Fruit fly (Drosophila melanogaster): Measurements from ENCODE around the gene ND-ACP.

The ND-ACP gene

dm6 chr3L:1368201-1368617 lies 38.5 kb downstream of the ND-ACP start (continued):
- no peak for TF ChIP-seq gfzf (GFP tag; optimal IDR thresholded peaks at IDR 0.05)
- TF ChIP-seq CG9609 (GFP tag; optimal IDR thresholded peaks at IDR 0.05) = peak; percentile 74
- peak; percentile 94 for TF ChIP-seq ara (GFP tag; IDR thresholded peaks at IDR 0.05)
- peak; percentile 21 for TF ChIP-seq CG12299 (tag; optimal IDR thresholded peaks at IDR 0.05)
- peak; percentile 77 for TF ChIP-seq chn (GFP tag; optimal IDR thresholded peaks at IDR 0.05)
- peak; percentile 36 for TF ChIP-seq psq (GFP tag; optimal IDR thresholded peaks at IDR 0.05)
- TF ChIP-seq crc (GFP tag; optimal IDR thresholded peaks at IDR 0.05) = peak; percentile 63
- peak; percentile 56 for TF ChIP-seq zfh2 (GFP tag; optimal IDR thresholded peaks at IDR 0.05)
- peak; percentile 36 for TF ChIP-seq vfl (GFP tag; optimal IDR thresholded peaks at IDR 0.05)
- TF ChIP-seq btn (GFP tag; optimal IDR thresholded peaks at IDR 0.05) = peak; percentile 68
- TF ChIP-seq CG11696 (GFP tag; IDR thresholded peaks at IDR 0.05) = peak; percentile 71; the same call in 1 of the 2 replicates
- peak; percentile 79 for TF ChIP-seq CG8924 (tag; optimal IDR thresholded peaks at IDR 0.05)
- peak; percentile 84 for TF ChIP-seq gsb (GFP tag; IDR thresholded peaks at IDR 0.05)
- no peak for TF ChIP-seq mld (GFP tag; IDR thresholded peaks at IDR 0.05; ENCODE audit: partially characterized antibody)
- TF ChIP-seq hbn (GFP tag; IDR thresholded peaks at IDR 0.05; ENCODE audit: partially characterized antibody) = no peak
- TF ChIP-seq chinmo (GFP tag; IDR thresholded peaks at IDR 0.05; ENCODE audit: partially characterized antibody) = peak; percentile 94
- TF ChIP-seq CG13123 (GFP tag; optimal IDR thresholded peaks at IDR 0.05) = peak; percentile 55
- peak; percentile 87 for TF ChIP-seq CG4424 (GFP tag; optimal IDR thresholded peaks at IDR 0.05)
- no peak for TF ChIP-seq dimm (GFP tag; IDR thresholded peaks at IDR 0.05)
- no peak for TF ChIP-seq p53 (GFP tag; optimal IDR thresholded peaks at IDR 0.05)
- TF ChIP-seq lab (GFP tag; optimal IDR thresholded peaks at IDR 0.05) = peak; percentile 88
- peak; percentile 90 for TF ChIP-seq sob (GFP tag; IDR thresholded peaks at IDR 0.05)
- TF ChIP-seq grau (tag; optimal IDR thresholded peaks at IDR 0.05) = peak; percentile 71
- TF ChIP-seq mam (GFP tag; optimal IDR thresholded peaks at IDR 0.05) = peak; percentile 88
- peak; percentile 74 for TF ChIP-seq lbe (GFP tag; optimal IDR thresholded peaks at IDR 0.05)
- TF ChIP-seq Atf-2 (GFP tag; optimal IDR thresholded peaks at IDR 0.05) = peak; percentile 61
- peak; percentile 58 for TF ChIP-seq fd96Cb (tag; optimal IDR thresholded peaks at IDR 0.05)
- peak; percentile 74 to 85 for TF ChIP-seq chif (GFP tag; optimal IDR thresholded peaks at IDR 0.05)
- TF ChIP-seq Xrp1 (GFP tag; IDR thresholded peaks at IDR 0.05) = peak; percentile 96
- TF ChIP-seq D19A (tag; optimal IDR thresholded peaks at IDR 0.05) = peak; percentile 28
- TF ChIP-seq pnt (GFP tag; optimal IDR thresholded peaks at IDR 0.05) = peak; percentile 77
- TF ChIP-seq CG17612 (GFP tag; IDR thresholded peaks at IDR 0.05) = peak; percentile 63; the same call in 1 of the 2 replicates
- TF ChIP-seq nau (GFP tag; optimal IDR thresholded peaks at IDR 0.05) = peak; percentile 22
- TF ChIP-seq prd (optimal IDR thresholded peaks at IDR 0.05) = no peak
- peak; percentile 98 for TF ChIP-seq prd (GFP tag; IDR thresholded peaks at IDR 0.05)
- peak; percentile 82 for TF ChIP-seq CG9215 (GFP tag; IDR thresholded peaks at IDR 0.05)
- TF ChIP-seq Side (GFP tag; optimal IDR thresholded peaks at IDR 0.05) = peak; percentile 64
- peak; percentile 69 for TF ChIP-seq kay (GFP tag; optimal IDR thresholded peaks at IDR 0.05)
- peak; percentile 85 for TF ChIP-seq stc (GFP tag; IDR thresholded peaks at IDR 0.05)
- TF ChIP-seq pho (GFP tag; optimal IDR thresholded peaks at IDR 0.05) = peak; percentile 57
- TF ChIP-seq CkIIα-i1 (GFP tag; IDR thresholded peaks at IDR 0.05) = no peak
- peak; percentile 53 for TF ChIP-seq cato (GFP tag; optimal IDR thresholded peaks at IDR 0.05; ENCODE audit: borderline replicate concordance)
- TF ChIP-seq sisA (GFP tag; IDR thresholded peaks at IDR 0.05) = peak; percentile 88
- no peak for TF ChIP-seq MTF-1 (GFP tag; optimal IDR thresholded peaks at IDR 0.05; ENCODE audit: borderline replicate concordance)
- peak; percentile 80 for TF ChIP-seq Hsf (GFP tag; optimal IDR thresholded peaks at IDR 0.05)
- TF ChIP-seq tap (tag; optimal IDR thresholded peaks at IDR 0.05) = peak; percentile 68
- TF ChIP-seq Mes4 (GFP tag; optimal IDR thresholded peaks at IDR 0.05) = peak; percentile 65
- no peak for TF ChIP-seq pzg (GFP tag; optimal IDR thresholded peaks at IDR 0.05)
- TF ChIP-seq CG10979 (tag; optimal IDR thresholded peaks at IDR 0.05) = peak; percentile 74
- peak; percentile 9 for TF ChIP-seq CG12236 (GFP tag; optimal IDR thresholded peaks at IDR 0.05)
- TF ChIP-seq Awh (GFP tag; IDR thresholded peaks at IDR 0.05) = peak; percentile 87
